Worm (Caenorhabditis elegans): Measurements from ENCODE around the gene E02C12.19.

Gene E02C12.19

DNA sequence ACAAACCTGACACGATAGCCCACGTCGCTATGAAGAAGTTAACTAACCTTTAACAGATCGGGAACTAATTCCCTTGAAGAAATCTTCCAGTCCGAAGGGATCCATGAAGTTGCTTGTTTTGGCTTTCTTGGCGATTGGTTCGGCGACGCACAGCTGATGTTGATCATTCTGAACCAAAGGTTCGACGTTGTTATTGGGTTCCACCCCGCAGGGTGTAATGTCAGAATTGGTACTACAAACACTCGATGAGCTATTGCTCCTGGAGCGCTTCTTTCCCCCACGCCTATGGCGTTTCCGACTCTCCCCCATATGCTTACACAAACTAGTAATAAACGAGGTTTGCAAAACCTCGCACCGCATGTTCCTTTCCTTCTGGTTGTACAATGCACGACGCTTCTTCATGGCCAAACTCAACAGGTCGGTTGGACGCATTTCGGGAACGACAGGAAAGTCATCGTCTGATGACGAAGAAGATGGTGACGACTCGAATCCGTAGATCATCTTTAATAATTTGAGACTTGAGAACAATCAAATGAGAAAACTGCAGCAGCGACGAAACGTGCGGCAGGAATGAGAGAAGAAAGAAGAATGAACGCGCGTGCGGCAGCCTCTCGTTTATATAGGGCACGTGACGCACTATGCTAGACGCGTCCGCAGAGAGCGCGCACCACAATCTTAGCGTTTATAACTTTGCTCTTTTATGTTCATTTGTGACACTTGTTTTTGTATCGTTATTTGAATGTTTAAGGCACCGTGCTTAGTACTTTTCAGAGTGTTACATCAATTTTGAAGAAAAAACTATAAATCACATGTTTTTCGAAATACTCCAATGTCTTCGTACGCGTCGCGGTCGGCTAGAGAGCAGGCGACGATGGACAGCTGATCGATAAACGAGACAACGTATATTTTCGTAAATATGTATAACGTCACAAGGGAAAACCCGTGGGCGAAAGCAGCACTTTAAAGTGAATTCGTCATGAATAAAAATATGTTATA is 32.4 kb downstream of the E02C12.19 start, which contains the start of gene tos-1 (continued):
- TF ChIP-seq ceh-90 (tag; optimal IDR thresholded peaks at IDR 0.05) (peak; percentile 35), aly-2 (tag; optimal IDR thresholded peaks at IDR 0.05) (peak; percentile 86), isw-1 (GFP tag; IDR thresholded peaks at IDR 0.05) (peak; percentile 99), lin-39 (tag; optimal IDR thresholded peaks at IDR 0.05) (peak; percentile 86), pax-3 (tag; optimal IDR thresholded peaks at IDR 0.05) (peak; percentile 100), zag-1 (tag; optimal IDR thresholded peaks at IDR 0.05) (peak; percentile 86), mab-9 (GFP tag; IDR thresholded peaks at IDR 0.05) (peak; percentile 95), hlh-4 (tag; optimal IDR thresholded peaks at IDR 0.05) (peak; percentile 73), fkh-4 (tag; optimal IDR thresholded peaks at IDR 0.05; ENCODE audit: borderline replicate concordance) (peak; percentile 92), nhr-85 (tag) (peak; percentile 100), jun-1 (tag; optimal IDR thresholded peaks at IDR 0.05) (peak; percentile 99), aha-1 (tag; optimal IDR thresholded peaks at IDR 0.05) (peak; percentile 90), grh-1 (GFP tag; IDR thresholded peaks at IDR 0.05) (peak; percentile 99), nhr-12 (tag; optimal IDR thresholded peaks at IDR 0.05) (peak; percentile 71), sptf-1 (tag; optimal IDR thresholded peaks at IDR 0.05) (no peak), swsn-7 (tag; optimal IDR thresholded peaks at IDR 0.05) (peak; percentile 100), ztf-11 (tag; optimal IDR thresholded peaks at IDR 0.05) (peak in 1 of 2 experiments; percentile 96), nhr-11 (tag; optimal IDR thresholded peaks at IDR 0.05) (peak; percentile 97), pag-3 (tag; optimal IDR thresholded peaks at IDR 0.05; ENCODE audit: borderline replicate concordance, insufficient read depth) (peak; percentile 7), pqm-1 (tag; optimal IDR thresholded peaks at IDR 0.05) (no peak), unc-98 (GFP tag; IDR thresholded peaks at IDR 0.05) (peak; percentile 97), zip-4 (GFP tag; optimal IDR thresholded peaks at IDR 0.05) (peak; percentile 98), unc-62 (GFP tag; optimal IDR thresholded peaks at IDR 0.05) (peak; percentile 90), snu-23 (GFP tag; optimal IDR thresholded peaks at IDR 0.05) (peak; percentile 100), nhr-77 (tag; optimal IDR thresholded peaks at IDR 0.05) (peak; percentile 98), tbx-2 (tag; optimal IDR thresholded peaks at IDR 0.05) (peak; percentile 99), dpl-1 (GFP tag; optimal IDR thresholded peaks at IDR 0.05) (peak; percentile 78 to 85 (median 80)), mef-2 (tag; optimal IDR thresholded peaks at IDR 0.05) (peak; percentile 14), mdl-1 (tag; optimal IDR thresholded peaks at IDR 0.05) (peak; percentile 91 to 97), nhr-20 (tag; optimal IDR thresholded peaks at IDR 0.05) (peak; percentile 100), egl-13 (tag; optimal IDR thresholded peaks at IDR 0.05) (peak; percentile 99), fos-1 (tag; optimal IDR thresholded peaks at IDR 0.05) (peak; percentile 90), nhr-76 (tag; optimal IDR thresholded peaks at IDR 0.05) (peak; percentile 85), F16B12.6 (tag; optimal IDR thresholded peaks at IDR 0.05) (no peak), C16A3.4 (tag; optimal IDR thresholded peaks at IDR 0.05) (peak; percentile 97), nhr-90 (tag; optimal IDR thresholded peaks at IDR 0.05; ENCODE audit: poor library complexity) (peak; percentile 99), lir-3 (tag; optimal IDR thresholded peaks at IDR 0.05; ENCODE audit: poor library complexity) (peak; percentile 89), sup-37 (GFP tag; optimal IDR thresholded peaks at IDR 0.05) (peak; percentile 98)

- peak; percentile 20 for TF ChIP-seq nhr-85 (tag)
- peak; percentile 14; the same call in 1 of the 2 replicates for TF ChIP-seq isw-1 (GFP tag; IDR thresholded peaks at IDR 0.05)
- no peak for TF ChIP-seq fkh-10 (GFP tag; optimal IDR thresholded peaks at IDR 0.05)
- 0 out of 2 replicates have a peak, but pooled peaks have one; percentile 25 for TF ChIP-seq nhr-19 (GFP tag; conservative IDR thresholded peaks at IDR 0.05)
- TF ChIP-seq nhr-84 (tag; optimal IDR thresholded peaks at IDR 0.05) = no peak
- TF ChIP-seq egl-27 (tag; optimal IDR thresholded peaks at IDR 0.05) = no peak
- TF ChIP-seq aly-2 (tag; optimal IDR thresholded peaks at IDR 0.05) = no peak
- TF ChIP-seq pag-3 (tag; optimal IDR thresholded peaks at IDR 0.05; ENCODE audit: borderline replicate concordance, insufficient read depth) = no peak
- TF ChIP-seq efl-1 (optimal IDR thresholded peaks at IDR 0.05) = no peak
- TF ChIP-seq efl-1 (GFP tag; optimal IDR thresholded peaks at IDR 0.05 in 1 of 2) = peak in 1 of 2 experiments; percentile 93
- TF ChIP-seq jun-1 (tag; optimal IDR thresholded peaks at IDR 0.05) = no peak
These were observed 33.2 kb downstream of the E02C12.19 start for ce11 chrV:9342965-9343628.

Data from whole organism, L1 larva.